Worm (Caenorhabditis elegans) whole organism, early embryonic: ENCODE data around the gene srg-17.

ENCODE experiments used
- B0310.2 ChIP-seq: sonication (generic microtip); optimal IDR thresholded peaks from 2 replicates; lab custom pipeline; 2016; ENCODE audit warnings: mild to moderate bottlenecking, missing genetic modification characterization, missing compliant biosample characterization
- F13C5.2 ChIP-seq: sonication (generic microtip); optimal IDR thresholded peaks from 2 replicates; lab custom pipeline; 2017; ENCODE audit warnings: mild to moderate bottlenecking, missing genetic modification characterization, inconsistent platforms, missing compliant biosample characterization
- ama-1 ChIP-seq: fragments of 150-350 bp; optimal IDR thresholded peaks from 2 replicates; lab custom pipeline; 2014
- ceh-13 ChIP-seq: fragments of 200-800 bp; sonication (Bioruptor generic); optimal IDR thresholded peaks from 2 replicates; lab custom pipeline; 2018; ENCODE audit warnings: mild to moderate bottlenecking, missing genetic modification characterization, missing compliant biosample characterization
- ceh-36 ChIP-seq: sonication (generic microtip); optimal IDR thresholded peaks from 2 replicates; lab custom pipeline; 2016; ENCODE audit warnings: missing genetic modification characterization, inconsistent platforms, missing compliant biosample characterization
- hmg-4 ChIP-seq: fragments of 200-800 bp; sonication (Bioruptor generic); optimal IDR thresholded peaks from 2 replicates; lab custom pipeline; 2018; ENCODE audit warnings: mild to moderate bottlenecking, missing genetic modification characterization, missing compliant biosample characterization
- hnd-1 ChIP-seq: sonication (generic microtip); optimal IDR thresholded peaks from 2 replicates; lab custom pipeline; 2016; ENCODE audit warnings: missing genetic modification characterization, missing compliant biosample characterization
- tra-4 ChIP-seq: sonication (generic microtip); optimal IDR thresholded peaks from 2 replicates; lab custom pipeline; 2017; ENCODE audit warnings: missing genetic modification characterization, missing compliant biosample characterization

- TF ChIP-seq ama-1 (no peak), hmg-4 (GFP tag; lab: Kevin White, UChicago) (no peak), hnd-1 (tag; lab: Kevin White, UChicago) (no peak), F13C5.2 (tag; lab: Kevin White, UChicago) (no peak), ceh-13 (GFP tag; lab: Kevin White, UChicago) (no peak), ceh-36 (no peak), B0310.2 (tag; lab: Kevin White, UChicago) (no peak), tra-4 (tag; lab: Kevin White, UChicago) (no peak)
Observed at ce11 chrII:12480811-12481210, 7.3 kb downstream of the srg-17 start, which contains the start of gene arrd-9.
